Worm (Caenorhabditis elegans): ENCODE data around the gene mat-3.

The mat-3 gene

DNA sequence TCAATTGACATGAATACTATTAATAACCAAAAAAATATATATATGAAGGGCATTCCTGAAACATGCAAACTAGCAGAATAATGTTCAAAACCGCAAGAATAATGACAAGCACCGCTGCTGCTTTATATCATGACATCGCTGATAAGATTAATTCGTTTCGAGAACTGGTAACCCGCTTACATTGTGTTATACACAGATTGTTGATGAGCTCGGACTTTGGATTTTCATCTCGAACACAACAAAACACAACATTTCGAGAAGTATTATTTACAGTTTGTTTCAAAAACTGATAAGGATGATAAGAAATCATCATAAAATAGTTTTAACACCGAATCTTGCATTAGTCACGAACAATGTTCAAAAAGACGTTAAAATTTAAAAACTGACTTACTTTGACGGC is 55.6 kb downstream of the mat-3 start:
- TF ChIP-seq fos-1 (tag; optimal IDR thresholded peaks at IDR 0.05) = peak; percentile 31
- TF ChIP-seq mdl-1 (tag; optimal IDR thresholded peaks at IDR 0.05) = no peak

Measured in whole organism, L2 larva.